Fruit fly (Drosophila melanogaster): ENCODE results near the gene CG13385.
A peak's percentile ranks its signal among the peaks of the same experiment; 100 is the strongest.

Gene CG13385

DNA sequence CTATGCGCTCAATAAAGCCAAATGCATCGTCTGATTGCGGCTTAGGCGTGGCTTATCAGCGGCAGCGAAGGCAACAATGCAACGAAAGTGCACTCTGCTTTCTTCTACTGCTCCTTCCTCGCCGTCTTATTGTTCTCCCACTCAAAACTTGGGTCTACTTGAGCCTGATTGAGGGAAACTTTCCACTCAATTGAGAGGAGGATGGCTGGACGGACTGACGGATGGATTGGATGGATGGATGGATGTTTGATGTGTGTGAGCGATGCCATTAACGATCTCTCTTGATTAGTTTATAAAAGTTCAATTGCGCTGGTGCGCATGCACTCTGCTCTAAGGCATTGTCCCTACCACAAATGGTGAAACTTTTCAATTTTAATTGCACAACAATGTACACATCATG lies 26.6 kb downstream of the CG13385 start:
- TF ChIP-seq Dif (GFP tag; optimal IDR thresholded peaks at IDR 0.05; ENCODE audit: partially characterized antibody) (no peak), Jra (GFP tag; optimal IDR thresholded peaks at IDR 0.05) (no peak), dmrt93B (GFP tag; optimal IDR thresholded peaks at IDR 0.05) (no peak), Mio (GFP tag; optimal IDR thresholded peaks at IDR 0.05) (no peak), Abd-B (GFP tag; optimal IDR thresholded peaks at IDR 0.05) (no peak), GATAd (GFP tag; optimal IDR thresholded peaks at IDR 0.05) (no peak), Vsx2 (GFP tag; optimal IDR thresholded peaks at IDR 0.05; ENCODE audit: partially characterized antibody) (no peak), fru (GFP tag; optimal IDR thresholded peaks at IDR 0.05) (no peak), CG9705 (GFP tag; optimal IDR thresholded peaks at IDR 0.05) (no peak), usp (GFP tag; optimal IDR thresholded peaks at IDR 0.05) (no peak), lola (GFP tag; optimal IDR thresholded peaks at IDR 0.05) (no peak), Rel (GFP tag; optimal IDR thresholded peaks at IDR 0.05) (no peak), Rel (tag; optimal IDR thresholded peaks at IDR 0.05) (no peak), CG32264 (GFP tag; optimal IDR thresholded peaks at IDR 0.05) (no peak), h (GFP tag; optimal IDR thresholded peaks at IDR 0.05) (no peak), OdsH (GFP tag; optimal IDR thresholded peaks at IDR 0.05) (no peak)

DNA sequence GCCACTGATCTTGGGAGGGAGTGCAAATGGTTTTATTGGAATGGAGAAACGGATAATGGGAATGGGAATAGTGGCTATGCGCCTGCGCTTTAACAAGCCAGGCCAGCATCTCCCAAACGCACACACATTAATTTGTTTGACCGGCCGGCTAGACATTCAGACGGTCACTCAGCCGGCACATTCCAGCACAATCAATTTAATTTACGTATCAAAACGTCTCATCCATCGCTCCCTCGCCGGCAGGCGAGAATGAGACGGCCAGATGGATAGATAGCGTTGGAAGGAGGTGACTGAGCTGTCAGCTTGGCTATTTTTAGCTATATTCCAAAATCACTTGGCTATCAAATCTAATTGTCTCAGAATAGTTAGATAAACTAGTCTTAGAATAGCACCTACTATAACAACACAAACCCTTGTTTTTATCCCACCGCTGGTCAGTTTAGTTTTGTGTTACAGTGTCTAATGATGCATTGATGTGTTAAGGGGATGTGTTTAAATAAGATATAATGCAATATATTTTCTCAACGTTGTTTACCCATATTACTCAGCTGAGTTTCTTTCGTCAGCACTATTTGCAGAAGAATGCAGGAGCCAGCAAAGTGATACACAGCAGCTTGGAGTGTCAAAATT lies 27.1 kb downstream of the CG13385 start:
- TF ChIP-seq Hr83 (GFP tag; optimal IDR thresholded peaks at IDR 0.05; ENCODE audit: poor library complexity, severe bottlenecking) (peak; percentile 31), sv (GFP tag; optimal IDR thresholded peaks at IDR 0.05) (no peak), rgr (GFP tag; optimal IDR thresholded peaks at IDR 0.05) (peak; percentile 23), sage (GFP tag; optimal IDR thresholded peaks at IDR 0.05) (peak; percentile 9), OdsH (GFP tag; optimal IDR thresholded peaks at IDR 0.05) (peak; percentile 43), tai (GFP tag; optimal IDR thresholded peaks at IDR 0.05) (peak; percentile 33), h (GFP tag; optimal IDR thresholded peaks at IDR 0.05) (peak; percentile 68), dmrt93B (GFP tag; optimal IDR thresholded peaks at IDR 0.05) (no peak), Rel (GFP tag; optimal IDR thresholded peaks at IDR 0.05) (no peak), Rel (tag; optimal IDR thresholded peaks at IDR 0.05) (no peak), Hnf4 (GFP tag; optimal IDR thresholded peaks at IDR 0.05) (peak; percentile 59), HLH106 (tag; optimal IDR thresholded peaks at IDR 0.05) (no peak), N (GFP tag; optimal IDR thresholded peaks at IDR 0.05) (no peak), dsf (GFP tag; optimal IDR thresholded peaks at IDR 0.05; ENCODE audit: borderline replicate concordance) (no peak), psq (GFP tag; optimal IDR thresholded peaks at IDR 0.05) (peak; percentile 32), Myc (optimal IDR thresholded peaks at IDR 0.05) (peak; percentile 59), fru (GFP tag; optimal IDR thresholded peaks at IDR 0.05) (peak; percentile 49), br (GFP tag; optimal IDR thresholded peaks at IDR 0.05) (peak; percentile 26)

DNA sequence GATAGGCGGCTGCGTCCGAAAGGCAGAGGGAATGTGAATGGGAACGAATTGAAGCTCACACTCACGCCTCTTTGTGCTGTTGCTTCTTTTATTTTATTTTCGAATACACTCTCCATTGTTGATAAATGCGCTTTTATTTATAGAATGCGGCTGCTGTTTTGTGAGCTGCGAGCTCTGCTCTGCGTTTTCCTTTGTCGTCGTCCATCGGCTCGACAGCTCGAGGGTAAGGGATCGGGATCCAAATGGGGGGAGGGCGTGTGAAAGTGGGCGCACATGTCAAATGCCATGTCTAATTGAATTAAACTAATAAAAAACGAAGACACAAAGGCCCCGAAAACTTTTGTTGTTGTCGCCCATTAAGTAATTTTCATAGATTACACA lies 27.6 kb downstream of the CG13385 start:
- TF ChIP-seq CG9705 (GFP tag; optimal IDR thresholded peaks at IDR 0.05) (no peak), brk (GFP tag; optimal IDR thresholded peaks at IDR 0.05) (peak; percentile 38), br (GFP tag; optimal IDR thresholded peaks at IDR 0.05) (no peak), Jra (GFP tag; optimal IDR thresholded peaks at IDR 0.05) (no peak), h (GFP tag; optimal IDR thresholded peaks at IDR 0.05) (peak; percentile 6), Rel (GFP tag; optimal IDR thresholded peaks at IDR 0.05) (no peak), Rel (tag; optimal IDR thresholded peaks at IDR 0.05) (peak; percentile 8), Myc (optimal IDR thresholded peaks at IDR 0.05) (no peak), HLH106 (tag; optimal IDR thresholded peaks at IDR 0.05) (no peak), Mio (GFP tag; optimal IDR thresholded peaks at IDR 0.05) (no peak), dl (GFP tag; optimal IDR thresholded peaks at IDR 0.05; ENCODE audit: insufficient read depth in 1 of 2, partially characterized antibody in 2 of 2) (no peak), ey (GFP tag; optimal IDR thresholded peaks at IDR 0.05) (no peak), jim (GFP tag; optimal IDR thresholded peaks at IDR 0.05) (no peak), Hr83 (GFP tag; optimal IDR thresholded peaks at IDR 0.05; ENCODE audit: poor library complexity, severe bottlenecking) (no peak), sv (GFP tag; optimal IDR thresholded peaks at IDR 0.05) (no peak), CrebA (GFP tag; optimal IDR thresholded peaks at IDR 0.05; ENCODE audit: borderline replicate concordance) (no peak)

DNA sequence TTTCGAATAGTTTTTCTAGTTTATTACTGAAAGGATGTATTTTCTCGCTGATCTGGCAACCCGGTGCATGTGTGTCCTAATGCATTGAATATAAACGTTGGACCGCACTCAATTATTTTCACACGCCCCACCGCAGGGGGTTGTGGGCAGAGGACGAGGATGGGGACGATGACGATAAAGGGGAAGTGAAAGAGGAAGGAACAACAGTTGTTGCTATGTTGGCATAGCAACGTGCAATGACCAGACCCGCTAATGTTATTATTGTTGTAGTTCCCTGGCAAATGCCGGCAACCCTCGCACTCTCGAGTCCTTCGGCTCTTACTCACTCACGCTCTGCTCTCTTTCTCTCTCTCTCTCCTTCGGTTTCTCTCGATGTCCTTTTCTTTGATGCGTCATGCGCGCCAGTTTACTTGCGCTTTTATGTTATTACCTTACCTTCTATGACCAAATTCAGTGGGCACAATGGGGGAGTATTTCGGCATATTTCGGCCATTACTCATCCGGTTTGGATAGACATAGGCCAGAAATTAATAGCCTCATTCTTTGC lies 28.3 kb downstream of the CG13385 start:
- TF ChIP-seq foxo (GFP tag; optimal IDR thresholded peaks at IDR 0.05) (no peak), dl (GFP tag; optimal IDR thresholded peaks at IDR 0.05; ENCODE audit: insufficient read depth in 1 of 2, partially characterized antibody in 2 of 2) (peak in 1 of 2 experiments; percentile 13), Mio (GFP tag; optimal IDR thresholded peaks at IDR 0.05) (no peak), Hr78 (GFP tag; optimal IDR thresholded peaks at IDR 0.05) (no peak), Sp1 (GFP tag; optimal IDR thresholded peaks at IDR 0.05) (no peak), Dif (GFP tag; optimal IDR thresholded peaks at IDR 0.05; ENCODE audit: partially characterized antibody) (peak; percentile 22), jim (GFP tag; optimal IDR thresholded peaks at IDR 0.05) (no peak)

All from whole organism, wandering third instar larva.